Fruit fly (Drosophila melanogaster) whole organism, prepupa: ENCODE results near the gene Nepl20.

Experiments used
- CG11294 ChIP-seq: fragments of 200-800 bp; sonication (Bioruptor generic); IDR thresholded peaks from 2 replicates; pipeline ENCODE4 v1.3.6; 2022; ENCODE audit warnings: missing biosample characterization, missing genetic modification characterization
- CG1621 ChIP-seq: fragments of 200-800 bp; sonication (Bioruptor generic); optimal IDR thresholded peaks from 3 replicates; lab custom pipeline; 2018; ENCODE audit warnings: missing biosample characterization, mild to moderate bottlenecking, missing genetic modification characterization
- CG16779 ChIP-seq: fragments of 200-800 bp; sonication (Bioruptor generic); optimal IDR thresholded peaks from 3 replicates; lab custom pipeline; 2017; ENCODE audit warnings: missing biosample characterization, mild to moderate bottlenecking, missing genetic modification characterization
- CG6276 ChIP-seq: fragments of 200-800 bp; sonication (Bioruptor generic); optimal IDR thresholded peaks from 2 replicates; lab custom pipeline; 2017; ENCODE audit warnings: missing biosample characterization, mild to moderate bottlenecking, missing genetic modification characterization
- CG9139 ChIP-seq: fragments of 200-800 bp; sonication (Bioruptor generic); optimal IDR thresholded peaks from 3 replicates; lab custom pipeline; 2017; ENCODE audit warnings: missing biosample characterization, mild to moderate bottlenecking, missing genetic modification characterization
- Ets21C ChIP-seq: fragments of 200-800 bp; sonication (Bioruptor generic); optimal IDR thresholded peaks from 3 replicates; lab custom pipeline; 2016; ENCODE audit warnings: missing biosample characterization, missing genetic modification characterization
- Hr39 ChIP-seq: fragments of 200-800 bp; sonication (Bioruptor generic); optimal IDR thresholded peaks from 2 replicates; lab custom pipeline; 2016; ENCODE audit warnings: missing biosample characterization, missing genetic modification characterization
- cyc ChIP-seq: fragments of 200-800 bp; sonication (Bioruptor generic); optimal IDR thresholded peaks from 3 replicates; lab custom pipeline; 2016; ENCODE audit warnings: missing biosample characterization, missing genetic modification characterization
- dac ChIP-seq: fragments of 200-800 bp; sonication (Bioruptor generic); optimal IDR thresholded peaks from 2 replicates; lab custom pipeline; 2017; ENCODE audit warnings: missing biosample characterization, mild to moderate bottlenecking, missing genetic modification characterization
- net ChIP-seq: fragments of 200-800 bp; sonication (Bioruptor generic); optimal IDR thresholded peaks from 3 replicates; lab custom pipeline; 2016; ENCODE audit warnings: missing biosample characterization, missing genetic modification characterization

- TF ChIP-seq CG11294 (GFP tag; lab: Robert Waterston, UW) (no peak), Hr39 (GFP tag; lab: Kevin White, UChicago) (no peak), Ets21C (no peak), cyc (GFP tag; lab: Kevin White, UChicago) (no peak), CG6276 (no peak), CG9139 (GFP tag; lab: Kevin White, UChicago) (no peak), net (GFP tag; lab: Kevin White, UChicago) (no peak), CG1621 (tag; lab: Kevin White, UChicago) (no peak), dac (no peak), CG16779 (tag; lab: Kevin White, UChicago) (no peak)
Observed at dm6 chr3R:28860582-28860981, 20.0 kb upstream of the Nepl20 start.
